Fruit fly (Drosophila melanogaster) whole organism, prepupa: Measurements from ENCODE around the gene ghi.

ENCODE experiments used
- CG10631 ChIP-seq: fragments of 200-800 bp; sonication (Bioruptor generic); optimal IDR thresholded peaks from 2 replicates; lab custom pipeline; 2016; ENCODE audit warnings: missing biosample characterization, missing genetic modification characterization
- CG11294 ChIP-seq: fragments of 200-800 bp; sonication (Bioruptor generic); IDR thresholded peaks from 2 replicates; pipeline ENCODE4 v1.3.6; 2022; ENCODE audit warnings: missing biosample characterization, missing genetic modification characterization
- CG11762 ChIP-seq: fragments of 200-800 bp; sonication (Bioruptor generic); optimal IDR thresholded peaks from 3 replicates; lab custom pipeline; 2016; ENCODE audit warnings: missing biosample characterization, missing genetic modification characterization; ENCODE audit not compliant: insufficient read depth
- CG11902 ChIP-seq: fragments of 200-800 bp; sonication (Bioruptor generic); optimal IDR thresholded peaks from 3 replicates; lab custom pipeline; 2016; ENCODE audit warnings: missing biosample characterization, missing genetic modification characterization
- CG15336 ChIP-seq: fragments of 200-800 bp; sonication (Bioruptor generic); IDR thresholded peaks from 2 replicates; pipeline ENCODE4 v1.3.6; 2022; ENCODE audit warnings: missing biosample characterization, missing genetic modification characterization
- CG1621 ChIP-seq: fragments of 200-800 bp; sonication (Bioruptor generic); optimal IDR thresholded peaks from 3 replicates; lab custom pipeline; 2018; ENCODE audit warnings: missing biosample characterization, mild to moderate bottlenecking, missing genetic modification characterization
- CG16779 ChIP-seq: fragments of 200-800 bp; sonication (Bioruptor generic); optimal IDR thresholded peaks from 3 replicates; lab custom pipeline; 2017; ENCODE audit warnings: missing biosample characterization, mild to moderate bottlenecking, missing genetic modification characterization
- CG3032 ChIP-seq: fragments of 200-800 bp; optimal IDR thresholded peaks from 2 replicates; lab custom pipeline; 2019; ENCODE audit warnings: missing biosample characterization, mild to moderate bottlenecking, missing genetic modification characterization, moderate library complexity
- CG31627 ChIP-seq: fragments of 200-800 bp; sonication (Bioruptor generic); optimal IDR thresholded peaks from 3 replicates; lab custom pipeline; 2016; ENCODE audit warnings: missing biosample characterization, missing genetic modification characterization
- CG32006 ChIP-seq: fragments of 200-800 bp; sonication (Bioruptor generic); optimal IDR thresholded peaks from 3 replicates; lab custom pipeline; 2017; ENCODE audit warnings: missing biosample characterization, mild to moderate bottlenecking, missing genetic modification characterization
- CG34406 ChIP-seq: fragments of 200-800 bp; sonication (Bioruptor generic); optimal IDR thresholded peaks from 3 replicates; lab custom pipeline; 2016; ENCODE audit warnings: missing biosample characterization, missing genetic modification characterization
- CG3919 ChIP-seq: fragments of 200-800 bp; sonication (Bioruptor generic); optimal IDR thresholded peaks from 3 replicates; lab custom pipeline; 2016; ENCODE audit warnings: missing biosample characterization, missing genetic modification characterization
- CG4318 ChIP-seq: fragments of 200-800 bp; sonication (Bioruptor generic); optimal IDR thresholded peaks from 3 replicates; lab custom pipeline; 2017; ENCODE audit warnings: missing biosample characterization, mild to moderate bottlenecking, missing genetic modification characterization
- CG6163 ChIP-seq: fragments of 200-800 bp; sonication (Bioruptor generic); IDR thresholded peaks from 3 replicates; pipeline ENCODE4 v1.3.6; 2022; ENCODE audit warnings: missing biosample characterization, missing genetic modification characterization
- CG6276 ChIP-seq: fragments of 200-800 bp; sonication (Bioruptor generic); optimal IDR thresholded peaks from 2 replicates; lab custom pipeline; 2017; ENCODE audit warnings: missing biosample characterization, mild to moderate bottlenecking, missing genetic modification characterization
- CG6792 ChIP-seq: fragments of 200-800 bp; sonication (Bioruptor generic); optimal IDR thresholded peaks from 3 replicates; lab custom pipeline; 2016; ENCODE audit warnings: missing biosample characterization, missing genetic modification characterization
- CG6808 ChIP-seq: fragments of 200-800 bp; sonication (Bioruptor generic); optimal IDR thresholded peaks from 3 replicates; lab custom pipeline; 2017; ENCODE audit warnings: missing biosample characterization, missing genetic modification characterization, mild to moderate bottlenecking, moderate library complexity, missing genetic modification reagents
- CG6854 ChIP-seq: fragments of 200-800 bp; sonication (Bioruptor generic); optimal IDR thresholded peaks from 2 replicates; lab custom pipeline; 2017; ENCODE audit warnings: missing biosample characterization, mild to moderate bottlenecking, missing genetic modification characterization
- CG7368 ChIP-seq: fragments of 200-800 bp; sonication (Bioruptor generic); optimal IDR thresholded peaks from 3 replicates; lab custom pipeline; 2016; ENCODE audit warnings: missing biosample characterization, missing genetic modification characterization
- CG8119 ChIP-seq: fragments of 200-800 bp; sonication (Bioruptor generic); IDR thresholded peaks from 3 replicates; pipeline ENCODE4 v1.3.6; 2022; ENCODE audit warnings: missing biosample characterization, missing genetic modification characterization
- CG8632 ChIP-seq: fragments of 200-800 bp; sonication (Bioruptor generic); optimal IDR thresholded peaks from 3 replicates; lab custom pipeline; 2016; ENCODE audit warnings: missing biosample characterization, missing genetic modification characterization
- CG9139 ChIP-seq: fragments of 200-800 bp; sonication (Bioruptor generic); optimal IDR thresholded peaks from 3 replicates; lab custom pipeline; 2017; ENCODE audit warnings: missing biosample characterization, mild to moderate bottlenecking, missing genetic modification characterization
- Eip78C ChIP-seq: fragments of 200-800 bp; sonication (Bioruptor generic); peaks from one replicate; lab custom pipeline; 2016; ENCODE audit warnings: missing biosample characterization, missing genetic modification characterization
- Eip93F ChIP-seq: fragments of 200-800 bp; sonication (Bioruptor generic); optimal IDR thresholded peaks from 2 replicates; lab custom pipeline; 2016; ENCODE audit warnings: missing biosample characterization, mild to moderate bottlenecking, missing genetic modification characterization
- Gug ChIP-seq: fragments of 200-800 bp; sonication (Bioruptor generic); IDR thresholded peaks from 2 replicates; pipeline ENCODE4 v1.3.6; 2022; ENCODE audit warnings: missing biosample characterization, missing genetic modification characterization
- Hr38 ChIP-seq: sonication (Bioruptor generic); optimal IDR thresholded peaks from 2 replicates; lab custom pipeline; 2016; ENCODE audit warnings: missing biosample characterization, missing genetic modification characterization
- Hr39 ChIP-seq: fragments of 200-800 bp; sonication (Bioruptor generic); optimal IDR thresholded peaks from 2 replicates; lab custom pipeline; 2016; ENCODE audit warnings: missing biosample characterization, missing genetic modification characterization
- Hr4 ChIP-seq: fragments of 200-800 bp; sonication (Bioruptor generic); optimal IDR thresholded peaks from 3 replicates; lab custom pipeline; 2016; ENCODE audit warnings: missing biosample characterization, missing genetic modification characterization
- Lpt ChIP-seq: fragments of 200-800 bp; sonication (Bioruptor generic); optimal IDR thresholded peaks from 3 replicates; lab custom pipeline; 2016; ENCODE audit warnings: missing biosample characterization, missing genetic modification characterization
- Met ChIP-seq: fragments of 200-800 bp; sonication (Bioruptor generic); optimal IDR thresholded peaks from 3 replicates; lab custom pipeline; 2016; ENCODE audit warnings: missing biosample characterization, missing genetic modification characterization
- Smox ChIP-seq: fragments of 200-800 bp; sonication (Bioruptor generic); optimal IDR thresholded peaks from 3 replicates; lab custom pipeline; 2016; ENCODE audit warnings: missing biosample characterization, missing genetic modification characterization
- Sox102F ChIP-seq: fragments of 200-800 bp; sonication (Bioruptor generic); optimal IDR thresholded peaks from 2 replicates; lab custom pipeline; 2016; ENCODE audit warnings: missing biosample characterization, mild to moderate bottlenecking, missing genetic modification characterization
- Sox14 ChIP-seq: fragments of 200-800 bp; sonication (Bioruptor generic); optimal IDR thresholded peaks from 3 replicates; lab custom pipeline; 2016; ENCODE audit warnings: missing biosample characterization, missing genetic modification characterization
- Sox15 ChIP-seq: fragments of 200-800 bp; sonication (Bioruptor generic); optimal IDR thresholded peaks from 3 replicates; lab custom pipeline; 2016; ENCODE audit warnings: missing biosample characterization, missing genetic modification characterization
- achi ChIP-seq: fragments of 200-800 bp; sonication (Bioruptor generic); optimal IDR thresholded peaks from 3 replicates; lab custom pipeline; 2016; ENCODE audit warnings: missing biosample characterization, missing genetic modification characterization
- dac ChIP-seq: fragments of 200-800 bp; sonication (Bioruptor generic); optimal IDR thresholded peaks from 2 replicates; lab custom pipeline; 2017; ENCODE audit warnings: missing biosample characterization, mild to moderate bottlenecking, missing genetic modification characterization
- dsx ChIP-seq: fragments of 200-800 bp; optimal IDR thresholded peaks from 3 replicates; lab custom pipeline; 2019; ENCODE audit warnings: missing biosample characterization, mild to moderate bottlenecking, missing genetic modification characterization, moderate library complexity; ENCODE audit not compliant: poor library complexity, severe bottlenecking
- eg ChIP-seq: fragments of 200-800 bp; sonication (Bioruptor generic); IDR thresholded peaks from 3 replicates; pipeline ENCODE4 v1.3.6; 2022; ENCODE audit warnings: missing biosample characterization, missing genetic modification characterization
- esn ChIP-seq: fragments of 200-800 bp; sonication (Bioruptor generic); optimal IDR thresholded peaks from 2 replicates; lab custom pipeline; 2016; ENCODE audit warnings: missing biosample characterization, mild to moderate bottlenecking, missing genetic modification characterization, moderate library complexity
- fd85E ChIP-seq: fragments of 200-800 bp; sonication (Bioruptor generic); optimal IDR thresholded peaks from 3 replicates; lab custom pipeline; 2016; ENCODE audit warnings: missing biosample characterization, missing genetic modification characterization
- fkh ChIP-seq: fragments of 200-800 bp; sonication (Bioruptor generic); optimal IDR thresholded peaks from 3 replicates; lab custom pipeline; 2017; ENCODE audit warnings: missing biosample characterization, mild to moderate bottlenecking, missing genetic modification characterization, moderate library complexity
- lz ChIP-seq: fragments of 200-800 bp; sonication (Bioruptor generic); optimal IDR thresholded peaks from 3 replicates; lab custom pipeline; 2016; ENCODE audit warnings: missing biosample characterization, missing genetic modification characterization
- net ChIP-seq: fragments of 200-800 bp; sonication (Bioruptor generic); optimal IDR thresholded peaks from 3 replicates; lab custom pipeline; 2016; ENCODE audit warnings: missing biosample characterization, missing genetic modification characterization
- salr ChIP-seq, 2 experiments: fragments of 200-800 bp; sonication (Bioruptor generic); optimal IDR thresholded peaks; 3 replicates each; lab custom pipeline; 2016 to 2018; ENCODE audit warnings: missing biosample characterization in 2 of 2, missing genetic modification characterization in 2 of 2, mild to moderate bottlenecking in 1 of 2
- spab ChIP-seq: fragments of 200-800 bp; sonication (Bioruptor generic); optimal IDR thresholded peaks from 2 replicates; lab custom pipeline; 2017; ENCODE audit warnings: missing biosample characterization, mild to moderate bottlenecking, missing genetic modification characterization, missing genetic modification reagents
- ss ChIP-seq, 2 experiments: fragments of 200-800 bp; sonication (Bioruptor generic); optimal IDR thresholded peaks; 2 replicates in 1 of 2; 3 replicates in 1 of 2; lab custom pipeline; 2017 to 2018; ENCODE audit warnings: mild to moderate bottlenecking in 2 of 2, missing biosample characterization in 2 of 2, missing genetic modification characterization in 2 of 2, moderate library complexity in 1 of 2
- topi ChIP-seq: fragments of 200-800 bp; sonication (Bioruptor generic); optimal IDR thresholded peaks from 3 replicates; lab custom pipeline; 2016; ENCODE audit warnings: missing biosample characterization, missing genetic modification characterization
- vri ChIP-seq: fragments of 200-800 bp; sonication (Bioruptor generic); optimal IDR thresholded peaks from 3 replicates; lab custom pipeline; 2016; ENCODE audit warnings: missing biosample characterization, mild to moderate bottlenecking, missing genetic modification characterization

The ghi gene

DNA sequence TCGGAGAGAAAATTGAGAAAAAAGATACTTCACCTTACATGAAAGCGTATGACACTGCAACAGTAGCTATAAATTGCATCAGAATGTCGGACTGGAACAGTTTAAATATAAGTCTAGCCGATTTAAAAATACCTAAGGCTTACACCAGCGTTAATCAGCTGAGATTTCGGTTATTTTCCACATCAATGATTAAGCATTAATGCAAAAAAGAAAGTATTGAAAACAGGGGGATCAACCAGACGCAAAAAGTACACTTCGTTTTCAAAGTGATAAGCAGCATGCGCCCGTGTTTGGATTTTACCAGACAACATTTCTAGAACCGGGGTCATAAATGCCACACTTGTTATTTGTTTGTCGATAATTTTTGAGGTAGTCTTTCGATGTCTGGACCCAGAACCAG lies 29.5 kb upstream of the ghi start:
- TF ChIP-seq dsx (GFP tag; lab: Kevin White, UChicago), result no peak
- TF ChIP-seq Eip78C, result peak; percentile 8

DNA sequence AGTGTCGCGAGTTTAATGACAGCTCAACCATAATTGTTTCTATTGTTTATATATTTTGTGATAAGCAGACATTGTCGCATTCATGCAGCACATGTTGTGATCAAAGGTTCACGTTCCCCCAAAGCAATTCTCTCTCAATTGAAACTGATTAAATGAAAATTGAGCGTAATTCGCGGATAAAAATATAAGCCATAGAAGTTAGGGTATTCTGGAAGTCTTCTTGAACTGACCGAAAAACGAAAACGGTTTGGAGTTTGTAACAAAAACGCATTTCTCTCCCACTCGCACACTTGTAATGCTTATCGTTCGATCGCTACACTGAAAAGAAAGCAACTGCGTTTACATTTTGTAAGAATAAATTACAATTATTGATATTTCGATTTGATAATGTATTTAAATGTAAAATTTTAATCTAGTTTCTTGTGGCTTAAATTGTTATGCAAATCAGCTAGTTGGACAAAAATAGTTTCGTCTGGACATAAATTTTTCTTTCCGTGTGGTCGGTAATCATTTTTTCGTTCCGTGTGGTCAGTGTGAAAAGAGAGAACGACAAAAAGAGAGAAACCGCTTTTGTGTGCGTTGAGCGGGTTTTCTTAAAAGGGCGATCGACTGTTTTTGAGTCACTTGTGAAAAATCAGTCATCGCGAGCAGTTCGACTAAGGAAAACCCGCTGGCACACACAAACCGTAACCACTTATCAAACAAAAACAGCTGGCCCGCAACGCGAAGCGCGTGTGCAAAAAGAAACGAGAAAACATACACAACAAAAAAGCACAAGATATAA lies 28.8 kb upstream of the ghi start, which contains the start of gene aay:
Gene aay (plus strand): TSS at position 618 of the 784 bp plus-strand sequence.
- TF ChIP-seq CG1621 (tag; lab: Kevin White, UChicago) (peak; percentile 97), topi (GFP tag; lab: Kevin White, UChicago) (peak; percentile 99), CG7368 (GFP tag; lab: Kevin White, UChicago) (peak; percentile 99), salr (GFP tag; optimal IDR thresholded peaks at IDR 0.05; lab: Kevin White, UChicago) (peak; percentile 95 to 96), CG6854 (GFP tag; lab: Kevin White, UChicago) (peak; percentile 99), CG11294 (GFP tag; lab: Robert Waterston, UW) (peak; percentile 97), CG8632 (GFP tag; lab: Kevin White, UChicago) (peak; percentile 99), Gug (GFP tag; lab: Robert Waterston, UW) (peak; percentile 98), Sox15 (GFP tag; lab: Kevin White, UChicago) (peak; percentile 98), Eip78C (peak; percentile 100), CG3919 (GFP tag; lab: Kevin White, UChicago) (peak; percentile 99), CG6792 (GFP tag; lab: Kevin White, UChicago) (peak; percentile 99), fkh (GFP tag; lab: Kevin White, UChicago) (peak; percentile 92), CG6808 (peak; percentile 95), CG32006 (GFP tag; lab: Kevin White, UChicago) (peak; percentile 99), CG11902 (GFP tag; lab: Kevin White, UChicago) (peak; percentile 98), CG11762 (GFP tag; lab: Kevin White, UChicago) (peak; percentile 98), CG15336 (GFP tag; lab: Robert Waterston, UW) (peak; percentile 99), CG4318 (GFP tag; lab: Kevin White, UChicago) (peak; percentile 94), ss (GFP tag; optimal IDR thresholded peaks at IDR 0.05; lab: Kevin White, UChicago) (peak; percentile 95 to 98), Smox (GFP tag; lab: Kevin White, UChicago) (peak; percentile 99), CG31627 (peak; percentile 99), Hr38 (GFP tag; lab: Kevin White, UChicago) (peak; percentile 21), Hr39 (GFP tag; lab: Kevin White, UChicago) (peak; percentile 99), CG16779 (tag; lab: Kevin White, UChicago) (peak; percentile 98), Eip93F (peak; percentile 99), CG6163 (GFP tag; lab: Robert Waterston, UW) (peak; percentile 98), esn (peak; percentile 100), CG6276 (peak; percentile 98), lz (GFP tag; lab: Kevin White, UChicago) (peak; percentile 99), eg (peak; percentile 98), Sox102F (GFP tag; lab: Kevin White, UChicago) (peak; percentile 100), Lpt (peak; percentile 97), CG9139 (GFP tag; lab: Kevin White, UChicago) (peak; percentile 92), Hr4 (peak; percentile 99), dsx (GFP tag; lab: Kevin White, UChicago) (peak; percentile 97), dac (GFP tag; lab: Kevin White, UChicago) (peak; percentile 93), CG34406 (GFP tag; lab: Kevin White, UChicago) (peak; percentile 100), CG10631 (GFP tag; lab: Kevin White, UChicago) (peak; percentile 99), fd85E (GFP tag; lab: Kevin White, UChicago) (peak; percentile 97), Sox14 (GFP tag; lab: Kevin White, UChicago) (peak; percentile 99), Met (GFP tag; lab: Kevin White, UChicago) (peak; percentile 99), net (peak; percentile 99), CG8119 (peak; percentile 99), vri (peak; percentile 98), spab (GFP tag; lab: Kevin White, UChicago) (peak; percentile 95), achi (GFP tag; lab: Kevin White, UChicago) (peak; percentile 98), CG3032 (tag; lab: Kevin White, UChicago) (peak; percentile 97)
